Worm (Caenorhabditis elegans) whole organism, late embryonic: ENCODE results near the gene ZC132.11.

ENCODE experiments used
- C08G9.2 ChIP-seq: sonication (generic microtip); optimal IDR thresholded peaks from 2 replicates; lab custom pipeline; 2016; ENCODE audit warnings: mild to moderate bottlenecking, missing genetic modification characterization, moderate library complexity, missing compliant biosample characterization
- C38D4.7 ChIP-seq: fragments of 200-800 bp; sonication (Bioruptor generic); optimal IDR thresholded peaks from 2 replicates; lab custom pipeline; 2018; ENCODE audit warnings: mild to moderate bottlenecking, missing genetic modification characterization, moderate library complexity, missing compliant biosample characterization
- ceh-24 ChIP-seq: sonication (generic microtip); optimal IDR thresholded peaks from 2 replicates; lab custom pipeline; 2016; ENCODE audit warnings: mild to moderate bottlenecking, missing genetic modification characterization, missing compliant biosample characterization
- fkh-10 ChIP-seq: fragments of 150-350 bp; optimal IDR thresholded peaks from 2 replicates; lab custom pipeline; 2014; ENCODE audit warnings: missing biosample characterization, missing genetic modification reagents, missing genetic modification characterization
- nfya-1 ChIP-seq: sonication (generic microtip); optimal IDR thresholded peaks from 2 replicates; lab custom pipeline; 2017; ENCODE audit warnings: missing genetic modification characterization, mild to moderate bottlenecking, missing compliant biosample characterization, antibody characterized with exemption, moderate library complexity
- sdc-2 ChIP-seq: sonication (generic microtip); optimal IDR thresholded peaks from 2 replicates; lab custom pipeline; 2016; ENCODE audit warnings: missing genotype, missing genetic modification characterization, missing compliant biosample characterization

- TF ChIP-seq ceh-24: no peak
- no peak for TF ChIP-seq C38D4.7 (GFP tag; lab: Kevin White, UChicago)
- TF ChIP-seq C08G9.2 (tag; lab: Kevin White, UChicago): no peak
- TF ChIP-seq fkh-10 (GFP tag; lab: Kevin White, UChicago): no peak
- no peak for TF ChIP-seq nfya-1
- TF ChIP-seq sdc-2 (tag; lab: Kevin White, UChicago): no peak
Observed at ce11 chrV:4250047-4250446, 48.4 kb downstream of the ZC132.11 start, which contains the start of gene srt-13.
